Worm (Caenorhabditis elegans) whole organism, L4 larva: ENCODE measurements around the gene F35E8.2.
"Not testable (repeated sequence)": the region's sequence is repeated elsewhere in the genome, so short reads cannot be mapped to it uniquely, and the experiment has no call there.

ENCODE experiments used
- T20F7.1 ChIP-seq: fragments of 200-800 bp; sonication (Bioruptor generic); optimal IDR thresholded peaks from 2 replicates; lab custom pipeline; 2018; ENCODE audit warnings: mild to moderate bottlenecking, missing genetic modification characterization, missing compliant biosample characterization
- Y5F2A.4 ChIP-seq: fragments of 200-800 bp; sonication (Bioruptor generic); optimal IDR thresholded peaks from 2 replicates; lab custom pipeline; 2018; ENCODE audit warnings: mild to moderate bottlenecking, missing genetic modification characterization, missing compliant biosample characterization
- Y75B8A.6 ChIP-seq: fragments of 200-800 bp; sonication (Bioruptor generic); IDR thresholded peaks from 2 replicates; pipeline ENCODE4 v1.3.6; 2022; ENCODE audit warnings: missing genetic modification reagents, missing genetic modification characterization, missing compliant biosample characterization
- ZK546.5 ChIP-seq, 2 experiments: sonication (generic microtip); optimal IDR thresholded peaks; 2 replicates each; lab custom pipeline; 2017; ENCODE audit warnings: missing biosample characterization in 2 of 2, missing genetic modification characterization in 2 of 2
- aly-2 ChIP-seq: sonication (generic microtip); optimal IDR thresholded peaks from 2 replicates; lab custom pipeline; 2018; ENCODE audit warnings: missing biosample characterization, missing genetic modification characterization
- ama-1 ChIP-seq: fragments of 150-350 bp; optimal IDR thresholded peaks from 2 replicates; lab custom pipeline; 2014; ENCODE audit warnings: inconsistent platforms, mixed read lengths
- attf-4 ChIP-seq: sonication (generic microtip); optimal IDR thresholded peaks from 3 replicates; lab custom pipeline; 2017; ENCODE audit warnings: missing biosample characterization, missing genetic modification characterization
- ceh-32 ChIP-seq: sonication (generic microtip); optimal IDR thresholded peaks from 2 replicates; lab custom pipeline; 2016; ENCODE audit warnings: mild to moderate bottlenecking, missing genetic modification characterization, missing compliant biosample characterization; ENCODE audit not compliant: poor library complexity
- ceh-62 ChIP-seq: sonication (generic microtip); optimal IDR thresholded peaks from 2 replicates; lab custom pipeline; 2017; ENCODE audit warnings: missing biosample characterization, missing genetic modification characterization
- ces-1 ChIP-seq: fragments of 150-350 bp; sonication (generic microtip); optimal IDR thresholded peaks from 4 replicates; lab custom pipeline; 2014; ENCODE audit warnings: missing biosample characterization, missing genetic modification reagents, missing genetic modification characterization
- daf-12 ChIP-seq: fragments of 150-350 bp; optimal IDR thresholded peaks from 2 replicates; lab custom pipeline; 2014; ENCODE audit warnings: missing biosample characterization, missing genetic modification reagents, missing genetic modification characterization
- daf-16 ChIP-seq, 3 experiments: sonication (generic microtip); optimal IDR thresholded peaks; 2 replicates each; lab custom pipeline; 2016 to 2017; ENCODE audit warnings: missing genetic modification characterization in 3 of 3, missing genetic modification reagents in 3 of 3, mild to moderate bottlenecking in 2 of 3, missing compliant biosample characterization in 2 of 3, missing biosample characterization in 1 of 3, moderate library complexity in 1 of 3
- dmd-9 ChIP-seq: fragments of 200-800 bp; sonication (Bioruptor generic); IDR thresholded peaks from 2 replicates; pipeline ENCODE4 v1.3.6; 2022; ENCODE audit warnings: missing genetic modification reagents, missing genetic modification characterization, missing compliant biosample characterization
- egl-27 ChIP-seq: sonication (generic microtip); optimal IDR thresholded peaks from 3 replicates; lab custom pipeline; 2017; ENCODE audit warnings: missing biosample characterization, missing genetic modification reagents, missing genetic modification characterization
- fkh-10 ChIP-seq: fragments of 150-350 bp; optimal IDR thresholded peaks from 2 replicates; lab custom pipeline; 2014; ENCODE audit warnings: missing biosample characterization, missing genetic modification reagents, missing genetic modification characterization
- hif-1 ChIP-seq, 2 experiments: sonication (generic microtip); optimal IDR thresholded peaks; 2 replicates each; lab custom pipeline; 2016 to 2017; ENCODE audit warnings: missing compliant biosample characterization in 2 of 2, missing genetic modification characterization in 2 of 2, missing genetic modification reagents in 2 of 2, missing genotype in 2 of 2, mild to moderate bottlenecking in 1 of 2
- hmg-1.1 ChIP-seq: fragments of 200-800 bp; sonication (Bioruptor generic); IDR thresholded peaks from 2 replicates; pipeline ENCODE4 v1.3.6; 2022; ENCODE audit warnings: missing genetic modification reagents, missing genetic modification characterization, missing compliant biosample characterization
- jun-1 ChIP-seq: fragments of 150-350 bp; optimal IDR thresholded peaks from 2 replicates; lab custom pipeline; 2014; ENCODE audit warnings: missing biosample characterization, missing genetic modification reagents, missing genetic modification characterization
- lin-29 ChIP-seq: fragments of 200-800 bp; sonication (Bioruptor generic); IDR thresholded peaks from 2 replicates; pipeline ENCODE4 v1.3.6; 2022; ENCODE audit warnings: missing genetic modification reagents, missing genetic modification characterization, missing compliant biosample characterization
- madf-5 ChIP-seq, 2 experiments: fragments of 200-800 bp; sonication (Bioruptor generic); IDR thresholded peaks; 2 replicates each; pipeline ENCODE4 v1.3.6; 2022; ENCODE audit warnings: missing compliant biosample characterization in 2 of 2, missing genetic modification characterization in 2 of 2
- madf-9 ChIP-seq: fragments of 200-800 bp; sonication (Bioruptor generic); conservative IDR thresholded peaks from 2 replicates; pipeline ENCODE4 v1.3.6; 2022; ENCODE audit warnings: missing genetic modification reagents, missing genetic modification characterization, missing compliant biosample characterization
- mep-1 ChIP-seq: fragments of 150-350 bp; sonication (generic microtip); optimal IDR thresholded peaks from 3 replicates; lab custom pipeline; 2014; ENCODE audit warnings: missing biosample characterization, missing genetic modification characterization
- nhr-102 ChIP-seq: sonication (generic microtip); optimal IDR thresholded peaks from 2 replicates; lab custom pipeline; 2016; ENCODE audit warnings: mild to moderate bottlenecking, missing genetic modification characterization, moderate library complexity, missing compliant biosample characterization
- nhr-11 ChIP-seq: fragments of 150-350 bp; optimal IDR thresholded peaks from 2 replicates; lab custom pipeline; 2014; ENCODE audit warnings: missing biosample characterization, missing genetic modification characterization
- nhr-28 ChIP-seq: fragments of 150-350 bp; optimal IDR thresholded peaks from 2 replicates; lab custom pipeline; 2014; ENCODE audit warnings: missing biosample characterization, missing genetic modification characterization
- nhr-41 ChIP-seq: fragments of 200-800 bp; sonication (Bioruptor generic); IDR thresholded peaks from 2 replicates; pipeline ENCODE4 v1.3.6; 2022; ENCODE audit warnings: missing genetic modification reagents, missing genetic modification characterization, missing compliant biosample characterization
- nhr-77 ChIP-seq: fragments of 150-350 bp; optimal IDR thresholded peaks from 2 replicates; lab custom pipeline; 2014; ENCODE audit warnings: missing biosample characterization, missing genetic modification characterization
- pha-4 ChIP-seq, 2 experiments: fragments of 150-350 bp in 1 of 2; fragments of 200-800 bp in 1 of 2; sonication (Bioruptor generic) in 1 of 2; IDR thresholded peaks in 1 of 2; optimal IDR thresholded peaks in 1 of 2; 2 replicates each; pipeline versions ENCODE4 v1.3.6 to Lab custom; 2014 to 2022; ENCODE audit warnings: missing genetic modification characterization in 2 of 2, missing genetic modification reagents in 2 of 2, missing biosample characterization in 1 of 2, missing compliant biosample characterization in 1 of 2
- set-16 ChIP-seq: fragments of 200-800 bp; sonication (Bioruptor generic); IDR thresholded peaks from 2 replicates; pipeline ENCODE4 v1.3.6; 2022; ENCODE audit warnings: missing genetic modification reagents, missing genetic modification characterization, missing compliant biosample characterization
- skn-1 ChIP-seq: fragments of 150-350 bp; optimal IDR thresholded peaks from 2 replicates; lab custom pipeline; 2014; ENCODE audit warnings: missing biosample characterization, missing genetic modification characterization
- tra-1 ChIP-seq: fragments of 200-800 bp; sonication (Bioruptor generic); IDR thresholded peaks from 2 replicates; pipeline ENCODE4 v1.3.6; 2022; ENCODE audit warnings: missing genetic modification reagents, missing genetic modification characterization, missing compliant biosample characterization
- vab-7 ChIP-seq: fragments of 200-800 bp; sonication (Bioruptor generic); IDR thresholded peaks from 2 replicates; pipeline ENCODE4 v1.3.6; 2022; ENCODE audit warnings: missing genetic modification reagents, missing genetic modification characterization, missing compliant biosample characterization
- zfp-2 ChIP-seq: sonication (generic microtip); optimal IDR thresholded peaks from 2 replicates; lab custom pipeline; 2016; ENCODE audit warnings: mild to moderate bottlenecking, missing genetic modification characterization, missing compliant biosample characterization
- ztf-7 ChIP-seq: fragments of 150-350 bp; optimal IDR thresholded peaks from 2 replicates; lab custom pipeline; 2014; ENCODE audit warnings: missing biosample characterization, missing genetic modification characterization

F35E8.2 gene

ce11 chrV:15922979-15923378 is 17.5 kb downstream of the F35E8.2 start, which contains the start of gene F35E8.13:
F35E8.13 (plus strand) TSS chrV:15923279.
- TF ChIP-seq hmg-1.1 (GFP tag; lab: Robert Waterston, UW) (no peak), aly-2 (tag; lab: Kevin White, UChicago) (no peak), Y75B8A.6 (GFP tag; lab: Robert Waterston, UW) (no peak), hif-1 (tag; optimal IDR thresholded peaks at IDR 0.05; lab: Kevin White, UChicago) (no peak), nhr-102 (no peak), tra-1 (no peak), dmd-9 (GFP tag; lab: Robert Waterston, UW) (no peak)

- TF ChIP-seq ama-1 (lab: Kevin White, UChicago), result no peak
- no peak for TF ChIP-seq vab-7 (GFP tag; lab: Robert Waterston, UW)
- TF ChIP-seq nhr-28 (tag; lab: Kevin White, UChicago), result peak; percentile 87
- no peak for TF ChIP-seq fkh-10 (GFP tag; lab: Kevin White, UChicago)
- TF ChIP-seq egl-27 (tag; lab: Kevin White, UChicago), result no peak
- no peak for TF ChIP-seq ztf-7 (tag; lab: Kevin White, UChicago)
- TF ChIP-seq Y5F2A.4 (GFP tag; lab: Kevin White, UChicago), result no peak
- TF ChIP-seq nhr-41, result no peak
- TF ChIP-seq nhr-77 (tag; lab: Kevin White, UChicago), result peak; percentile 68
- no peak for TF ChIP-seq daf-16 (GFP tag; optimal IDR thresholded peaks at IDR 0.05; lab: Kevin White, UChicago)
- peak; percentile 39 for TF ChIP-seq daf-16 (tag; optimal IDR thresholded peaks at IDR 0.05; lab: Kevin White, UChicago)
- TF ChIP-seq ZK546.5 (tag; optimal IDR thresholded peaks at IDR 0.05; lab: Kevin White, UChicago), result no peak
These were observed 18.8 kb downstream of the F35E8.2 start, which contains the start of gene nhr-108 for ce11 chrV:15924307-15924706. nhr-108 (minus strand) TSS chrV:15924472.

ce11 chrV:15928325-15928724 is 22.9 kb downstream of the F35E8.2 start, which contains the start of gene pzf-1:
pzf-1 (minus strand) TSS chrV:15928425.
- TF ChIP-seq madf-9 (GFP tag; lab: Robert Waterston, UW) (no peak), pha-4 (GFP tag; IDR thresholded peaks at IDR 0.05; lab: Robert Waterston, UW) (no peak), pha-4 (tag; optimal IDR thresholded peaks at IDR 0.05; lab: Kevin White, UChicago) (no peak), fkh-10 (GFP tag; lab: Kevin White, UChicago) (no peak), zfp-2 (tag; lab: Kevin White, UChicago) (no peak), nhr-28 (tag; lab: Kevin White, UChicago) (no peak), T20F7.1 (GFP tag; lab: Kevin White, UChicago) (no peak), jun-1 (tag; lab: Kevin White, UChicago) (no peak), ceh-32 (no peak), lin-29 (GFP tag; lab: Robert Waterston, UW) (no peak), nhr-102 (no peak), ces-1 (no peak), daf-12 (tag; lab: Kevin White, UChicago) (no peak), ztf-7 (tag; lab: Kevin White, UChicago) (no peak), madf-5 (GFP tag; IDR thresholded peaks at IDR 0.05; lab: Robert Waterston, UW) (no peak)

- not testable (repeated sequence) for TF ChIP-seq attf-4 (tag; lab: Kevin White, UChicago); set-16; T20F7.1 (GFP tag; lab: Kevin White, UChicago)
These were observed 24.4 kb downstream of the F35E8.2 start, which contains the start of gene srbc-77 for ce11 chrV:15929882-15930281. srbc-77 (plus strand) TSS chrV:15930182.

- TF ChIP-seq nhr-11 (tag; lab: Kevin White, UChicago) (no peak), mep-1 (tag; lab: Kevin White, UChicago) (no peak), skn-1 (tag; lab: Kevin White, UChicago) (no peak), ceh-62 (tag; lab: Kevin White, UChicago) (no peak)
These were observed 26.9 kb downstream of the F35E8.2 start, which contains the start of gene srw-26 for ce11 chrV:15932390-15932789. srw-26 (minus strand) TSS chrV:15932490.
